Fruit fly (Drosophila melanogaster) whole organism, embryonic: ENCODE data around the gene mxc.

ENCODE experiments used
- Antp ChIP-seq: fragments of 200-800 bp; sonication (Bioruptor generic); optimal IDR thresholded peaks from 3 replicates; lab custom pipeline; 2016; ENCODE audit warnings: missing biosample characterization, missing genetic modification characterization
- Atf-2 ChIP-seq: fragments of 200-800 bp; sonication (Bioruptor generic); optimal IDR thresholded peaks from 2 replicates; lab custom pipeline; 2016; ENCODE audit warnings: missing biosample characterization, missing genetic modification characterization
- BtbVII ChIP-seq: fragments of 200-800 bp; sonication (Bioruptor generic); optimal IDR thresholded peaks from 3 replicates; lab custom pipeline; 2017; ENCODE audit warnings: missing biosample characterization, mild to moderate bottlenecking, missing genetic modification characterization
- CG10267 ChIP-seq: fragments of 200-800 bp; sonication (Bioruptor generic); optimal IDR thresholded peaks from 2 replicates; lab custom pipeline; 2018; ENCODE audit warnings: missing biosample characterization, mild to moderate bottlenecking, missing genetic modification characterization, moderate library complexity
- CG10366 ChIP-seq: fragments of 200-800 bp; sonication (Bioruptor generic); IDR thresholded peaks from 2 replicates; pipeline ENCODE4 v1.3.6; 2022; ENCODE audit warnings: missing biosample characterization, missing genetic modification characterization
- CG10979 ChIP-seq: fragments of 200-800 bp; sonication (Bioruptor generic); optimal IDR thresholded peaks from 2 replicates; lab custom pipeline; 2018; ENCODE audit warnings: missing biosample characterization, mild to moderate bottlenecking, missing genetic modification characterization, moderate library complexity
- CG15514 ChIP-seq: fragments of 200-800 bp; sonication (Bioruptor generic); optimal IDR thresholded peaks from 3 replicates; lab custom pipeline; 2017; ENCODE audit warnings: missing biosample characterization, missing genetic modification characterization, mild to moderate bottlenecking, moderate library complexity, missing genetic modification reagents
- CG17186 ChIP-seq: fragments of 200-800 bp; sonication (Bioruptor generic); optimal IDR thresholded peaks from 3 replicates; lab custom pipeline; 2017; ENCODE audit warnings: missing biosample characterization, missing genetic modification reagents, missing genetic modification characterization
- CG17802 ChIP-seq: fragments of 200-800 bp; sonication (Bioruptor generic); optimal IDR thresholded peaks from 2 replicates; lab custom pipeline; 2018; ENCODE audit warnings: missing biosample characterization, mild to moderate bottlenecking, missing genetic modification characterization, moderate library complexity
- CG1792 ChIP-seq: fragments of 200-800 bp; sonication (Bioruptor generic); optimal IDR thresholded peaks from 2 replicates; lab custom pipeline; 2016; ENCODE audit warnings: missing biosample characterization, missing genetic modification characterization
- CG2875 ChIP-seq: fragments of 200-800 bp; sonication (Bioruptor generic); optimal IDR thresholded peaks from 2 replicates; lab custom pipeline; 2017; ENCODE audit warnings: missing biosample characterization, mild to moderate bottlenecking, missing genetic modification characterization, missing genetic modification reagents
- CG31441 ChIP-seq: fragments of 200-800 bp; sonication (Bioruptor generic); IDR thresholded peaks from 2 replicates; pipeline ENCODE4 v1.3.6; 2022; ENCODE audit warnings: missing biosample characterization, missing genetic modification characterization
- CG33213 ChIP-seq: fragments of 200-800 bp; sonication (Bioruptor generic); optimal IDR thresholded peaks from 3 replicates; lab custom pipeline; 2016; ENCODE audit warnings: missing biosample characterization, missing genetic modification characterization
- CG33557 ChIP-seq: fragments of 200-800 bp; sonication (Bioruptor generic); optimal IDR thresholded peaks from 2 replicates; lab custom pipeline; 2019; ENCODE audit warnings: missing biosample characterization, mild to moderate bottlenecking, missing genetic modification characterization, moderate library complexity
- CG3407 ChIP-seq: fragments of 200-800 bp; sonication (Bioruptor generic); optimal IDR thresholded peaks from 2 replicates; lab custom pipeline; 2018; ENCODE audit warnings: missing biosample characterization, mild to moderate bottlenecking, missing genetic modification characterization
- CG3847 ChIP-seq: fragments of 200-800 bp; sonication (Bioruptor generic); IDR thresholded peaks from 2 replicates; pipeline ENCODE4 v1.3.6; 2022; ENCODE audit warnings: missing biosample characterization, missing genetic modification characterization
- CG6254 ChIP-seq: fragments of 200-800 bp; sonication (Bioruptor generic); optimal IDR thresholded peaks from 3 replicates; lab custom pipeline; 2017; ENCODE audit warnings: mild to moderate bottlenecking, missing biosample characterization, missing genetic modification reagents, missing genetic modification characterization
- CG9797 ChIP-seq: fragments of 200-800 bp; sonication (Bioruptor generic); optimal IDR thresholded peaks from 3 replicates; lab custom pipeline; 2018; ENCODE audit warnings: missing biosample characterization, mild to moderate bottlenecking, missing genetic modification characterization
- Camta ChIP-seq: fragments of 200-800 bp; sonication (Bioruptor generic); optimal IDR thresholded peaks from 2 replicates; lab custom pipeline; 2016; ENCODE audit warnings: missing biosample characterization, missing genetic modification characterization
- Dp ChIP-seq: fragments of 200-800 bp; sonication (Bioruptor generic); optimal IDR thresholded peaks from 2 replicates; lab custom pipeline; 2018; ENCODE audit warnings: missing biosample characterization, mild to moderate bottlenecking, missing genetic modification characterization, moderate library complexity
- E2f2 ChIP-seq: fragments of 200-800 bp; sonication (Bioruptor generic); IDR thresholded peaks from 2 replicates; pipeline ENCODE4 v1.3.6; 2022; ENCODE audit warnings: missing biosample characterization, missing genetic modification characterization
- Eip74EF ChIP-seq, 2 experiments: fragments of 200-800 bp in 1 of 2; fragments of >200 bp in 1 of 2; sonication (Bioruptor generic) in 1 of 2; optimal IDR thresholded peaks; 2 replicates each; lab custom pipeline; 2017 to 2019; ENCODE audit warnings: missing biosample characterization in 2 of 2, missing genetic modification characterization in 2 of 2, mild to moderate bottlenecking in 1 of 2, moderate library complexity in 1 of 2
- Ets65A ChIP-seq: fragments of 200-800 bp; sonication (Bioruptor generic); peaks from one replicate; lab custom pipeline; 2016; ENCODE audit warnings: missing biosample characterization, missing genetic modification characterization
- Gsc ChIP-seq: fragments of 200-800 bp; sonication (Bioruptor generic); IDR thresholded peaks from 2 replicates; pipeline ENCODE4 v1.3.6; 2022; ENCODE audit warnings: missing biosample characterization, missing genetic modification characterization
- HLH3B ChIP-seq: fragments of 200-800 bp; sonication (Bioruptor generic); IDR thresholded peaks from 2 replicates; pipeline ENCODE4 v1.3.6; 2022; ENCODE audit warnings: missing biosample characterization, missing genetic modification characterization
- HmgZ ChIP-seq: fragments of 200-800 bp; sonication (Bioruptor generic); optimal IDR thresholded peaks from 2 replicates; lab custom pipeline; 2018; ENCODE audit warnings: missing biosample characterization, mild to moderate bottlenecking, missing genetic modification characterization
- Kr ChIP-seq: fragments of 200-800 bp; sonication (Bioruptor generic); optimal IDR thresholded peaks from 2 replicates; lab custom pipeline; 2017; ENCODE audit warnings: missing biosample characterization, mild to moderate bottlenecking, missing genetic modification characterization
- MBD-R2 ChIP-seq: fragments of 200-800 bp; sonication (Bioruptor generic); IDR thresholded peaks from 2 replicates; pipeline ENCODE4 v1.3.6; 2022; ENCODE audit warnings: missing biosample characterization, missing genetic modification characterization
- MESR4 ChIP-seq: fragments of 200-800 bp; sonication (Bioruptor generic); optimal IDR thresholded peaks from 2 replicates; lab custom pipeline; 2018; ENCODE audit warnings: missing biosample characterization, mild to moderate bottlenecking, missing genetic modification characterization, moderate library complexity
- Myb ChIP-seq: fragments of 200-800 bp; sonication (Bioruptor generic); optimal IDR thresholded peaks from 2 replicates; lab custom pipeline; 2016; ENCODE audit warnings: missing biosample characterization, missing genetic modification characterization
- Nf-YA ChIP-seq: fragments of 200-800 bp; sonication (Bioruptor generic); IDR thresholded peaks from 2 replicates; pipeline ENCODE4 v1.3.6; 2022; ENCODE audit warnings: missing biosample characterization, missing genetic modification characterization
- bigmax ChIP-seq: fragments of 200-800 bp; sonication (Bioruptor generic); optimal IDR thresholded peaks from 2 replicates; lab custom pipeline; 2018; ENCODE audit warnings: missing biosample characterization, mild to moderate bottlenecking, missing genetic modification characterization
- ci ChIP-seq: fragments of 200-800 bp; sonication (Bioruptor generic); IDR thresholded peaks from 3 replicates; pipeline ENCODE4 v1.3.6; 2022; ENCODE audit warnings: missing biosample characterization, missing genetic modification characterization
- crol ChIP-seq: fragments of 200-800 bp; sonication (Bioruptor generic); IDR thresholded peaks from 2 replicates; pipeline ENCODE4 v1.3.6; 2022; ENCODE audit warnings: missing biosample characterization, missing genetic modification characterization
- disco-r ChIP-seq: fragments of 200-800 bp; sonication (Bioruptor generic); optimal IDR thresholded peaks from 2 replicates; lab custom pipeline; 2016; ENCODE audit warnings: missing biosample characterization, missing genetic modification characterization
- eyg ChIP-seq: fragments of 200-800 bp; sonication (Bioruptor generic); optimal IDR thresholded peaks from 3 replicates; lab custom pipeline; 2016; ENCODE audit warnings: missing biosample characterization, missing genetic modification characterization
- fd64A ChIP-seq: fragments of 200-800 bp; sonication (Bioruptor generic); optimal IDR thresholded peaks from 3 replicates; lab custom pipeline; 2018; ENCODE audit warnings: missing biosample characterization, mild to moderate bottlenecking, missing genetic modification characterization
- grau ChIP-seq: fragments of 200-800 bp; optimal IDR thresholded peaks from 3 replicates; lab custom pipeline; 2019; ENCODE audit warnings: missing biosample characterization, mild to moderate bottlenecking, missing genetic modification characterization, moderate library complexity
- hb ChIP-seq: fragments of 200-800 bp; sonication (Bioruptor generic); IDR thresholded peaks from 3 replicates; pipeline ENCODE4 v1.3.6; 2022; ENCODE audit warnings: missing biosample characterization, missing genetic modification characterization; ENCODE audit not compliant: partially characterized antibody
- ind ChIP-seq: fragments of 200-800 bp; sonication (Bioruptor generic); optimal IDR thresholded peaks from 3 replicates; lab custom pipeline; 2016; ENCODE audit warnings: missing biosample characterization, missing genetic modification characterization
- jing ChIP-seq: fragments of 200-800 bp; sonication (Bioruptor generic); optimal IDR thresholded peaks from 2 replicates; lab custom pipeline; 2018; ENCODE audit warnings: missing biosample characterization, mild to moderate bottlenecking, missing genetic modification characterization
- nau ChIP-seq: fragments of 200-800 bp; sonication (Bioruptor generic); optimal IDR thresholded peaks from 3 replicates; lab custom pipeline; 2017; ENCODE audit warnings: missing biosample characterization, mild to moderate bottlenecking, missing genetic modification characterization, missing genetic modification reagents
- p53 ChIP-seq: fragments of 200-800 bp; sonication (Bioruptor generic); optimal IDR thresholded peaks from 2 replicates; lab custom pipeline; 2016; ENCODE audit warnings: missing biosample characterization, missing genetic modification characterization
- pzg ChIP-seq: fragments of 200-800 bp; sonication (Bioruptor generic); optimal IDR thresholded peaks from 3 replicates; lab custom pipeline; 2018; ENCODE audit warnings: missing biosample characterization, mild to moderate bottlenecking, missing genetic modification characterization, moderate library complexity
- ranshi ChIP-seq: fragments of 200-800 bp; sonication (Bioruptor generic); IDR thresholded peaks from 2 replicates; pipeline ENCODE4 v1.3.6; 2022; ENCODE audit warnings: missing biosample characterization, missing genetic modification characterization
- row ChIP-seq: fragments of 200-800 bp; sonication (Bioruptor generic); IDR thresholded peaks from 3 replicates; pipeline ENCODE4 v1.3.6; 2022; ENCODE audit warnings: missing biosample characterization, missing genetic modification characterization
- sisA ChIP-seq: fragments of 200-800 bp; sonication (Bioruptor generic); IDR thresholded peaks from 2 replicates; pipeline ENCODE4 v1.3.6; 2022; ENCODE audit warnings: missing biosample characterization, missing genetic modification characterization
- zfh1 ChIP-seq: fragments of 200-800 bp; sonication (Bioruptor generic); IDR thresholded peaks from 3 replicates; pipeline ENCODE4 v1.3.6; 2022; ENCODE audit warnings: missing biosample characterization, missing genetic modification characterization
- zfh2 ChIP-seq: fragments of 200-800 bp; sonication (Bioruptor generic); optimal IDR thresholded peaks from 2 replicates; lab custom pipeline; 2016; ENCODE audit warnings: missing biosample characterization, missing genetic modification characterization

The mxc gene

DNA sequence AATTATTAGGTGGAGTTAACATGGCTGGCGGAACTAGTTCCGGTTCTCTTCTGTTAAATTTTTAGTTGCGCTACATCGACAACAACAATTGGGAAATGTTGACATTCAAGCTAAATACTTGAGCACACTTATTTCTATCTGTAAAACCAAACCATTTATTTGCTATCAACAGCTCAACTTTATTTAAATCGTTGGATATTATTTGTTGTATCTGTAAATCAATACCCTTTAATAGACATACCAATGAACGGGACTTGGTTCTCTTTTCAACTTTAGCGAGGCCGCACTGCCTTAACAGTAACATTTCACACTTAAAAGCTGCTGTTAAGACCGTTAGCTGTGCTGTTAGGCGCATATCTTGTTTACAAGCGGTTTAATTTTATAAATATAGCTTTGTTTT lies 49.7 kb downstream of the mxc start, which contains the start of gene CG12106 (continued):
- TF ChIP-seq Kr (GFP tag; lab: Kevin White, UChicago) = no peak
- no peak for TF ChIP-seq CG3847 (GFP tag; lab: Robert Waterston, UW)
- no peak for TF ChIP-seq HLH3B (GFP tag; lab: Robert Waterston, UW)
- peak; percentile 56 for TF ChIP-seq zfh2 (GFP tag; lab: Kevin White, UChicago)
- TF ChIP-seq sisA (GFP tag; lab: Robert Waterston, UW) = no peak
- peak; percentile 51 for TF ChIP-seq ind (GFP tag; lab: Kevin White, UChicago)
- TF ChIP-seq bigmax (GFP tag; lab: Kevin White, UChicago) = no peak
- TF ChIP-seq HmgZ (tag; lab: Kevin White, UChicago) = peak; percentile 3
- TF ChIP-seq jing = peak; percentile 14
- TF ChIP-seq CG2875 (GFP tag; lab: Kevin White, UChicago) = no peak
- no peak for TF ChIP-seq BtbVII
- TF ChIP-seq CG31441 = peak; percentile 33; the same call in 1 of the 2 replicates
- TF ChIP-seq Gsc (GFP tag; lab: Robert Waterston, UW) = no peak
- TF ChIP-seq hb (GFP tag; lab: Robert Waterston, UW) = no peak
- no peak for TF ChIP-seq crol (GFP tag; lab: Robert Waterston, UW)
- TF ChIP-seq CG3407 = no peak
- TF ChIP-seq Camta (GFP tag; lab: Kevin White, UChicago) = no peak
- TF ChIP-seq CG17802 (tag; lab: Kevin White, UChicago) = no peak
- TF ChIP-seq CG9797 (GFP tag; lab: Kevin White, UChicago) = no peak
- TF ChIP-seq CG33557 (GFP tag; lab: Kevin White, UChicago) = peak; percentile 31
- peak; percentile 36; the same call in 1 of the 2 replicates for TF ChIP-seq CG10366 (GFP tag; lab: Robert Waterston, UW)
- TF ChIP-seq Atf-2 = peak; percentile 1
- TF ChIP-seq CG33213 (GFP tag; lab: Kevin White, UChicago) = no peak
- TF ChIP-seq Eip74EF (GFP tag; optimal IDR thresholded peaks at IDR 0.05; lab: Kevin White, UChicago) = no peak
- TF ChIP-seq CG6254 (GFP tag; lab: Kevin White, UChicago) = peak; percentile 31
- TF ChIP-seq, all 482 proteins: peak for 159

DNA sequence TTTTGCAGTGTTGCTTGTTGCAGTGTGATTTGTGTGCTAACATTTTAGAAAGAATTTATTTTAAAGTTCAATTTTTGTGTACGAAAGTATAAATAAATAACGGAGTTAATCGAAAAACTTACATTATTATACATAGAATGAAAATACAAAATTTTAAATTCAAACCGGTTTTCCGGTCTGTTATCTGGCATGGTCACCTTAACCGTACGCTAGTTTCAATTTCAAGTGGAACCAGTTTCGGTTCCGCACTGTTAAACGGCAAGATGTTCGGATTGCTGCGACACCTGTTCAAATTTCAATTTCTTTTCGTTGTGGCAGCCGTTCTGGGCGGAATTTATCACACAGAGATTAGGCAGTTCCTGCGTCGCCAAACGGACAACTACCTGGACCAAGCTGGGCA lies 50.8 kb downstream of the mxc start, which contains the start of gene CG12056:
Gene CG12056, plus strand, starts transcription at position 241 of the 400 bp plus-strand sequence.
- TF ChIP-seq row (GFP tag; lab: Robert Waterston, UW) = peak; percentile 12; the same call in 1 of the 3 replicates
- TF ChIP-seq MBD-R2 = peak; percentile 55
- no peak for TF ChIP-seq CG10267 (tag; lab: Kevin White, UChicago)
- TF ChIP-seq fd64A (GFP tag; lab: Kevin White, UChicago) = no peak
- TF ChIP-seq eyg (GFP tag; lab: Kevin White, UChicago) = no peak
- no peak for TF ChIP-seq disco-r (GFP tag; lab: Kevin White, UChicago)
- peak; percentile 61 for TF ChIP-seq E2f2 (GFP tag; lab: Robert Waterston, UW)
- peak; percentile 22 for TF ChIP-seq grau
- no peak for TF ChIP-seq CG1792 (GFP tag; lab: Kevin White, UChicago)
- TF ChIP-seq nau (GFP tag; lab: Kevin White, UChicago) = no peak
- TF ChIP-seq Dp = peak; percentile 56
- peak; percentile 23 for TF ChIP-seq pzg
- no peak for TF ChIP-seq p53
- no peak for TF ChIP-seq Antp (GFP tag; lab: Kevin White, UChicago)
- TF ChIP-seq ci = no peak
- peak; percentile 57; the same call in 1 of the 2 replicates for TF ChIP-seq ranshi
- TF ChIP-seq MESR4 = peak; percentile 31
- TF ChIP-seq CG15514 (GFP tag; lab: Kevin White, UChicago) = peak; percentile 98
- peak; percentile 20 for TF ChIP-seq Ets65A (GFP tag; lab: Kevin White, UChicago)
- TF ChIP-seq Myb (GFP tag; lab: Kevin White, UChicago) = peak; percentile 62
- TF ChIP-seq zfh1 = no peak
- TF ChIP-seq CG10979 = no peak
- peak; percentile 91 for TF ChIP-seq CG17186 (GFP tag; lab: Kevin White, UChicago)
- TF ChIP-seq Nf-YA (GFP tag; lab: Robert Waterston, UW) = no peak
